Worm (Caenorhabditis elegans) whole organism, mixed stage, embryonic: ENCODE measurements around the gene igeg-2.

Experiments used
- blmp-1 ChIP-seq: fragments of 150-350 bp; optimal IDR thresholded peaks from 2 replicates; lab custom pipeline; 2014; ENCODE audit warnings: missing biosample characterization, missing genetic modification characterization
- ceh-39 ChIP-seq: fragments of 150-350 bp; optimal IDR thresholded peaks from 2 replicates; lab custom pipeline; 2014; ENCODE audit warnings: missing biosample characterization, missing genetic modification characterization
- ces-1 ChIP-seq: fragments of 150-350 bp; optimal IDR thresholded peaks from 2 replicates; lab custom pipeline; 2014; ENCODE audit warnings: missing biosample characterization, missing genetic modification reagents, missing genetic modification characterization
- elt-3 ChIP-seq: fragments of 150-350 bp; optimal IDR thresholded peaks from 2 replicates; lab custom pipeline; 2014; ENCODE audit warnings: missing biosample characterization, missing genetic modification characterization
- ham-2 ChIP-seq: fragments of 200-800 bp; sonication (Bioruptor generic); optimal IDR thresholded peaks from 2 replicates; lab custom pipeline; 2018; ENCODE audit warnings: mild to moderate bottlenecking, missing genetic modification characterization, missing compliant biosample characterization
- lin-13 ChIP-seq: fragments of 150-350 bp; optimal IDR thresholded peaks from 2 replicates; lab custom pipeline; 2014; ENCODE audit warnings: missing biosample characterization, missing genetic modification characterization
- mep-1 ChIP-seq: fragments of 150-350 bp; optimal IDR thresholded peaks from 2 replicates; lab custom pipeline; 2017; ENCODE audit warnings: missing biosample characterization, missing genetic modification reagents, missing genetic modification characterization, inconsistent platforms
- nhr-237 ChIP-seq: fragments of 150-350 bp; optimal IDR thresholded peaks from 2 replicates; lab custom pipeline; 2014; ENCODE audit warnings: missing biosample characterization, missing genetic modification characterization
- snpc-4 ChIP-seq: fragments of 150-350 bp; optimal IDR thresholded peaks from 2 replicates; lab custom pipeline; 2014; ENCODE audit warnings: missing biosample characterization, missing genetic modification characterization
- unc-62 ChIP-seq: fragments of 150-350 bp; optimal IDR thresholded peaks from 2 replicates; lab custom pipeline; 2014; ENCODE audit warnings: missing biosample characterization, missing genetic modification reagents, missing genetic modification characterization
- zip-8 ChIP-seq: fragments of 150-350 bp; optimal IDR thresholded peaks from 2 replicates; lab custom pipeline; 2014; ENCODE audit warnings: missing biosample characterization, missing genetic modification characterization
- ztf-11 ChIP-seq: fragments of 150-350 bp; optimal IDR thresholded peaks from 2 replicates; lab custom pipeline; 2014; ENCODE audit warnings: missing biosample characterization, missing genetic modification characterization

DNA sequence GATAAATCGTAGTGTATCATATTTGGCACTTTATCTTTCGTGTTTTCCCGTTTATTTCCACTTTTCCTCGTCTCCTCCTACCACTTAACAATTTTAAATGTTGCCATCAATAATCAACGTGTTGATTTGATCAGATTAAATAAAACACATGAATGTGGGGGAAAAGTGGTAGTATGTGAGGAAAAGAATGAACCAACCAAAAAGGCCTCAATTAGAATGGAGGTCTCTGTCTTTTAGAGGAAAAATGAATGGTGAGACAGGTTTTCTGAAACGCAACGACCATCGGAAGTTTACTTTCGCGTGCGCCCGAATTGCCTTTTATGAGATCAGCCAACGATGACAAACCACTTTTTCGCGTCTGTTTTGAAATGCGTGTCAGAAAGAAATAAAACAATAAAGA, 5.9 kb upstream of the igeg-2 start:
- no peak for TF ChIP-seq elt-3 (tag; lab: Kevin White, UChicago)
- no peak for TF ChIP-seq ceh-39 (tag; lab: Kevin White, UChicago)
- no peak for TF ChIP-seq mep-1 (tag; lab: Kevin White, UChicago)
- no peak for TF ChIP-seq snpc-4
- TF ChIP-seq unc-62 (GFP tag; lab: Kevin White, UChicago) = no peak
- no peak for TF ChIP-seq ces-1 (GFP tag; lab: Kevin White, UChicago)
- TF ChIP-seq lin-13 (tag; lab: Kevin White, UChicago) = no peak
- no peak for TF ChIP-seq zip-8 (tag; lab: Kevin White, UChicago)
- TF ChIP-seq ztf-11 (tag; lab: Kevin White, UChicago) = no peak
- TF ChIP-seq ham-2 = no peak
- TF ChIP-seq nhr-237 (tag; lab: Kevin White, UChicago) = no peak
- no peak for TF ChIP-seq blmp-1
